Worm (Caenorhabditis elegans) whole organism, L2 larva: Measurements from ENCODE around the gene F45D3.4.

Source experiments
- blmp-1 ChIP-seq: sonication (generic microtip); optimal IDR thresholded peaks from 2 replicates; lab custom pipeline; 2017; ENCODE audit warnings: missing genetic modification characterization, mild to moderate bottlenecking, missing compliant biosample characterization, antibody characterized with exemption, moderate library complexity; ENCODE audit not compliant: insufficient read depth
- lin-39 ChIP-seq: fragments of 150-350 bp; optimal IDR thresholded peaks from 2 replicates; lab custom pipeline; 2014; ENCODE audit warnings: missing biosample characterization, missing genetic modification reagents, missing genetic modification characterization
- nhr-237 ChIP-seq: fragments of 150-350 bp; optimal IDR thresholded peaks from 2 replicates; lab custom pipeline; 2014; ENCODE audit warnings: missing biosample characterization, missing genetic modification characterization
- unc-39 ChIP-seq: fragments of 150-350 bp; optimal IDR thresholded peaks from 2 replicates; lab custom pipeline; 2014; ENCODE audit warnings: missing biosample characterization, missing genetic modification characterization
- zag-1 ChIP-seq: fragments of 150-350 bp; optimal IDR thresholded peaks from 2 replicates; lab custom pipeline; 2014; ENCODE audit warnings: missing biosample characterization, missing genetic modification characterization

- TF ChIP-seq zag-1 (tag; lab: Kevin White, UChicago) (peak; percentile 8), blmp-1 (no peak), unc-39 (no peak), lin-39 (tag; lab: Kevin White, UChicago) (no peak), nhr-237 (tag; lab: Kevin White, UChicago) (no peak)
Measured at ce11 chrV:12540018-12540417, 13.0 kb downstream of the F45D3.4 start.
